Fruit fly (Drosophila melanogaster): Measurements from ENCODE around the gene CG14297.
A peak's percentile ranks its signal among the peaks of the same experiment; 100 is the strongest.

The CG14297 gene

dm6 chr3R:18913856-18914593 is 16.1 kb downstream of the CG14297 start (continued):
- TF ChIP-seq ems (GFP tag; optimal IDR thresholded peaks at IDR 0.05) (peak; percentile 42), NfI (GFP tag; optimal IDR thresholded peaks at IDR 0.05) (peak; percentile 35), row (GFP tag; IDR thresholded peaks at IDR 0.05) (peak; percentile 37; the same call in 2 of the 3 replicates), CG4730 (GFP tag; IDR thresholded peaks at IDR 0.05) (no peak), CG13424 (tag; optimal IDR thresholded peaks at IDR 0.05) (peak; percentile 31), CG11504 (tag; optimal IDR thresholded peaks at IDR 0.05) (peak; percentile 99), CoRest (tag; optimal IDR thresholded peaks at IDR 0.05) (peak; percentile 17), CG10274 (GFP tag; optimal IDR thresholded peaks at IDR 0.05) (peak; percentile 94), z (GFP tag; IDR thresholded peaks at IDR 0.05) (peak; percentile 81), pros (GFP tag; optimal IDR thresholded peaks at IDR 0.05) (no peak), CG5180 (GFP tag; optimal IDR thresholded peaks at IDR 0.05) (peak; percentile 25), lola (GFP tag; optimal IDR thresholded peaks at IDR 0.05) (peak in 1 of 3 experiments; percentile 21), Dll (GFP tag; IDR thresholded peaks at IDR 0.05; ENCODE audit: partially characterized antibody) (0 out of 4 replicates have a peak, but pooled peaks have one; percentile 16), bcd (GFP tag; optimal IDR thresholded peaks at IDR 0.05) (no peak), caup (GFP tag; optimal IDR thresholded peaks at IDR 0.05; ENCODE audit: severe bottlenecking) (no peak), sd (tag; optimal IDR thresholded peaks at IDR 0.05) (no peak), cg (GFP tag; optimal IDR thresholded peaks at IDR 0.05) (peak; percentile 9), Hr39 (optimal IDR thresholded peaks at IDR 0.05) (no peak)

- TF ChIP-seq Rfx (GFP tag; IDR thresholded peaks at IDR 0.05) (peak; percentile 43; the same call in 1 of the 2 replicates), CG1602 (GFP tag; optimal IDR thresholded peaks at IDR 0.05) (no peak), CG13287 (GFP tag; IDR thresholded peaks at IDR 0.05; ENCODE audit: partially characterized antibody) (no peak), CG7963 (GFP tag; IDR thresholded peaks at IDR 0.05; ENCODE audit: partially characterized antibody) (no peak), HmgZ (tag; optimal IDR thresholded peaks at IDR 0.05) (peak; percentile 16), Gug (GFP tag; IDR thresholded peaks at IDR 0.05) (peak; percentile 11; the same call in 1 of the 4 replicates), CG32772 (GFP tag; IDR thresholded peaks at IDR 0.05) (peak; percentile 33; the same call in 1 of the 2 replicates), CG31224 (GFP tag; IDR thresholded peaks at IDR 0.05) (0 out of 2 replicates have a peak, but pooled peaks have one; percentile 10), CG7786 (GFP tag; optimal IDR thresholded peaks at IDR 0.05) (peak; percentile 13), amos (GFP tag; IDR thresholded peaks at IDR 0.05; ENCODE audit: partially characterized antibody) (no peak), slbo (GFP tag; IDR thresholded peaks at IDR 0.05) (peak; percentile 52), Kr (GFP tag; optimal IDR thresholded peaks at IDR 0.05) (no peak), CG11398 (GFP tag; optimal IDR thresholded peaks at IDR 0.05) (no peak), sisA (GFP tag; IDR thresholded peaks at IDR 0.05) (peak; percentile 28; the same call in 1 of the 2 replicates), CG3065 (GFP tag; optimal IDR thresholded peaks at IDR 0.05) (no peak), CG3847 (GFP tag; IDR thresholded peaks at IDR 0.05) (peak; percentile 23; the same call in 1 of the 2 replicates), CG34376 (GFP tag; optimal IDR thresholded peaks at IDR 0.05) (peak; percentile 14), CG12769 (tag; optimal IDR thresholded peaks at IDR 0.05) (peak; percentile 54), ci (GFP tag; IDR thresholded peaks at IDR 0.05) (0 out of 3 replicates have a peak, but pooled peaks have one; percentile 38), exex (tag; optimal IDR thresholded peaks at IDR 0.05) (peak; percentile 2), CG17912 (GFP tag; optimal IDR thresholded peaks at IDR 0.05) (no peak), row (GFP tag; IDR thresholded peaks at IDR 0.05) (peak; percentile 41), eve (GFP tag; optimal IDR thresholded peaks at IDR 0.05) (no peak), h (optimal IDR thresholded peaks at IDR 0.05) (no peak), lola (GFP tag; optimal IDR thresholded peaks at IDR 0.05) (peak in 1 of 3 experiments; percentile 58), Pdp1 (GFP tag; optimal IDR thresholded peaks at IDR 0.05) (peak in 1 of 2 experiments; percentile 33), CG2199 (GFP tag; IDR thresholded peaks at IDR 0.05) (peak; percentile 53; the same call in 1 of the 3 replicates), repo (GFP tag; optimal IDR thresholded peaks at IDR 0.05) (no peak), CG15514 (GFP tag; optimal IDR thresholded peaks at IDR 0.05) (peak; percentile 11), CG11504 (tag; optimal IDR thresholded peaks at IDR 0.05) (peak; percentile 93), D19A (tag; optimal IDR thresholded peaks at IDR 0.05) (peak; percentile 81)
Measured at dm6 chr3R:18914594-18915275, 16.8 kb downstream of the CG14297 start, which contains the start of gene Xrp1. Gene Xrp1, plus strand, starts transcription at chr3R:18914968.

Measured in whole organism, embryonic.